Fruit fly (Drosophila melanogaster): ENCODE results near the gene CG3225.

Gene CG3225

DNA sequence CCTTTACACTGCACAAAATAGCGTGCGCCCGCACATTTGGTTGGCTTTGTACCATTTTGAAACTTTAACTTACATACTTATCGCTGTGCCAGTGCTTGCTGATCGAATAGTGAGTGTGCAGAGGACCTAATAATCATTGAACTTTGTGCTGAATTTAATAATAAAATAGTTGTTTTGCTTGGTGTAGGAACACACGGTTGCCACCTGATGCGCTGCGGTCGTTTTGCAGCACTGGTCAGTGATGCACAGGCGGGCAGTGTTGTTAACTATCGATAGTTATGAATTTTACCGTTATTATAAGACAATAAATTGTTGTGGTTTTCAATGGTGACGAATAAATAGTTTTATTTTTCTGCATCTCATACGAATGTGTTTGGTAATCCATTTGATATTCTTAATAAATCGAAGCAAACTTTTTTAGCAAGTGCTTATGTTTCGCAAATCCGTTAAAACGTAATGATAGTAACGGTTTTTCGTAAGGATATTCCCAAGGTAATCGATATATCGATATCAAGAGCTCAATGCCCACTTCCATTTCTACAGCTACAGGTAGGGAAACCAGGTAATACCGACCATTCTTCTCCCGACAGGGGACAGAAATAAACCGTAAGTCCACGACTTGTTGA lies 19.8 kb upstream of the CG3225 start, which contains the start of the genes tank and CG12194 (continued):
- TF ChIP-seq CG14014 (GFP tag; IDR thresholded peaks at IDR 0.05) (peak; percentile 99), E2f1 (GFP tag; IDR thresholded peaks at IDR 0.05) (peak; percentile 99), CG14710 (tag; optimal IDR thresholded peaks at IDR 0.05) (peak; percentile 97), CG15011 (GFP tag; optimal IDR thresholded peaks at IDR 0.05) (peak; percentile 95), nau (GFP tag; optimal IDR thresholded peaks at IDR 0.05) (peak; percentile 99), sr (GFP tag; IDR thresholded peaks at IDR 0.05) (peak; percentile 99), wdn (GFP tag; IDR thresholded peaks at IDR 0.05) (peak; percentile 99), Rfx (GFP tag; IDR thresholded peaks at IDR 0.05) (peak; percentile 100), nerfin-1 (tag; optimal IDR thresholded peaks at IDR 0.05) (peak; percentile 91), Mrtf (GFP tag; IDR thresholded peaks at IDR 0.05) (peak; percentile 99), CG12744 (GFP tag; optimal IDR thresholded peaks at IDR 0.05) (peak; percentile 98), nerfin-2 (GFP tag; IDR thresholded peaks at IDR 0.05; ENCODE audit: partially characterized antibody) (peak; percentile 60; the same call in 1 of the 2 replicates), jigr1 (GFP tag; IDR thresholded peaks at IDR 0.05) (peak; percentile 99), dysf (GFP tag; IDR thresholded peaks at IDR 0.05) (peak; percentile 99), eve (GFP tag; optimal IDR thresholded peaks at IDR 0.05) (no peak), CG17361 (GFP tag; IDR thresholded peaks at IDR 0.05) (peak; percentile 98), chm (GFP tag; IDR thresholded peaks at IDR 0.05) (peak; percentile 99), seq (GFP tag; IDR thresholded peaks at IDR 0.05) (peak; percentile 99), gce (GFP tag; IDR thresholded peaks at IDR 0.05) (peak; percentile 99), Oaz (GFP tag; IDR thresholded peaks at IDR 0.05) (peak; percentile 98), tna (GFP tag; IDR thresholded peaks at IDR 0.05; ENCODE audit: partially characterized antibody) (peak; percentile 48; the same call in 1 of the 2 replicates), CG1832 (GFP tag; optimal IDR thresholded peaks at IDR 0.05) (no peak), CG8089 (GFP tag; optimal IDR thresholded peaks at IDR 0.05) (peak; percentile 99), CG8388 (GFP tag; optimal IDR thresholded peaks at IDR 0.05) (peak; percentile 98), CG6813 (GFP tag; optimal IDR thresholded peaks at IDR 0.05) (peak; percentile 98), Hr39 (optimal IDR thresholded peaks at IDR 0.05) (no peak), hb (GFP tag; IDR thresholded peaks at IDR 0.05; ENCODE audit: partially characterized antibody) (peak; percentile 29; the same call in 1 of the 3 replicates), CG14860 (GFP tag; IDR thresholded peaks at IDR 0.05; ENCODE audit: partially characterized antibody) (peak; percentile 74), stwl (tag; optimal IDR thresholded peaks at IDR 0.05) (peak; percentile 84), prd (optimal IDR thresholded peaks at IDR 0.05) (no peak), prd (GFP tag; IDR thresholded peaks at IDR 0.05) (peak; percentile 100), dm (GFP tag; optimal IDR thresholded peaks at IDR 0.05) (peak; percentile 98), hkb (optimal IDR thresholded peaks at IDR 0.05) (peak; percentile 82), hkb (GFP tag; IDR thresholded peaks at IDR 0.05) (peak; percentile 100), dmrt99B (tag; optimal IDR thresholded peaks at IDR 0.05) (peak; percentile 99), E2f2 (GFP tag; IDR thresholded peaks at IDR 0.05) (peak; percentile 91), Mes4 (GFP tag; optimal IDR thresholded peaks at IDR 0.05) (peak; percentile 99), Side (GFP tag; optimal IDR thresholded peaks at IDR 0.05) (peak; percentile 99), CG9609 (GFP tag; optimal IDR thresholded peaks at IDR 0.05) (peak; percentile 99), Dbx (GFP tag; IDR thresholded peaks at IDR 0.05) (peak; percentile 98), CG8290 (GFP tag; optimal IDR thresholded peaks at IDR 0.05) (peak; percentile 97), CG8290 (tag; optimal IDR thresholded peaks at IDR 0.05) (peak; percentile 89 to 100), CG9727 (GFP tag; optimal IDR thresholded peaks at IDR 0.05) (peak; percentile 99), Elba2 (GFP tag; optimal IDR thresholded peaks at IDR 0.05) (peak; percentile 85), zfh2 (GFP tag; optimal IDR thresholded peaks at IDR 0.05) (peak; percentile 99), Abd-B (GFP tag; optimal IDR thresholded peaks at IDR 0.05) (peak; percentile 99), CG1602 (GFP tag; optimal IDR thresholded peaks at IDR 0.05) (peak; percentile 99), nmo (GFP tag; optimal IDR thresholded peaks at IDR 0.05) (peak; percentile 99), Ets65A (GFP tag) (peak; percentile 100), CG43689 (GFP tag; IDR thresholded peaks at IDR 0.05) (peak; percentile 99), CG2120 (GFP tag; optimal IDR thresholded peaks at IDR 0.05) (peak; percentile 99), bcd (GFP tag; optimal IDR thresholded peaks at IDR 0.05) (peak; percentile 99)

All from whole organism, embryonic.